Worm (Caenorhabditis elegans): ENCODE results near the gene gab-1.

ce11 chrIII:12764241-12764640 lies 15.3 kb downstream of the gab-1 start, which contains the start of the genes irld-19 and irld-61:
- TF ChIP-seq tra-4 (tag; optimal IDR thresholded peaks at IDR 0.05) (no peak), pes-1 (GFP tag; IDR thresholded peaks at IDR 0.05) (no peak), tbx-37 (GFP tag; conservative IDR thresholded peaks at IDR 0.05) (no peak), B0310.2 (tag; optimal IDR thresholded peaks at IDR 0.05) (no peak), ama-1 (optimal IDR thresholded peaks at IDR 0.05) (no peak), tbx-11 (GFP tag; IDR thresholded peaks at IDR 0.05) (no peak), hnd-1 (tag; optimal IDR thresholded peaks at IDR 0.05) (no peak), flt-1 (GFP tag; IDR thresholded peaks at IDR 0.05) (no peak), hmbx-1 (tag; optimal IDR thresholded peaks at IDR 0.05) (no peak)

Measured in whole organism, early embryonic.